Worm (Caenorhabditis elegans): ENCODE measurements around the gene sri-72.

ce11 chrV:592959-593358 is 25.0 kb upstream of the sri-72 start, which contains the start of gene ZK488.5:
- no peak for TF ChIP-seq W03F9.2 (tag; optimal IDR thresholded peaks at IDR 0.05)
- TF ChIP-seq dao-5 (tag; optimal IDR thresholded peaks at IDR 0.05): no peak

Measured in whole organism, L4/young adult.